Worm (Caenorhabditis elegans) whole organism, L3 larva: ENCODE data around the gene lin-18.

Source experiments
- ceh-28 ChIP-seq: fragments of 150-350 bp; optimal IDR thresholded peaks from 2 replicates; lab custom pipeline; 2014; ENCODE audit warnings: missing biosample characterization, missing genetic modification reagents, missing genetic modification characterization
- nhr-11 ChIP-seq: fragments of 150-350 bp; optimal IDR thresholded peaks from 2 replicates; lab custom pipeline; 2014; ENCODE audit warnings: missing biosample characterization, missing genetic modification characterization
- skn-1 ChIP-seq: fragments of 150-350 bp; optimal IDR thresholded peaks from 2 replicates; lab custom pipeline; 2014; ENCODE audit warnings: missing biosample characterization, missing genetic modification characterization
- ztf-4 ChIP-seq: fragments of 150-350 bp; optimal IDR thresholded peaks from 2 replicates; lab custom pipeline; 2014; ENCODE audit warnings: missing biosample characterization, missing genetic modification characterization

- TF ChIP-seq nhr-11 (tag; lab: Kevin White, UChicago) (no peak), skn-1 (tag; lab: Kevin White, UChicago) (no peak), ztf-4 (no peak), ceh-28 (tag; lab: Kevin White, UChicago) (no peak)
Measured at ce11 chrX:4006966-4007365, 48.6 kb downstream of the lin-18 start.
